Worm (Caenorhabditis elegans) whole organism, L4 larva: ENCODE data around the gene F18G5.6.

Experiments used
- D1046.2 ChIP-seq: fragments of 200-800 bp; sonication (Bioruptor generic); IDR thresholded peaks from 2 replicates; pipeline ENCODE4 v1.3.6; 2022; ENCODE audit warnings: missing genetic modification characterization, missing compliant biosample characterization
- Y5F2A.4 ChIP-seq: fragments of 200-800 bp; sonication (Bioruptor generic); optimal IDR thresholded peaks from 2 replicates; lab custom pipeline; 2018; ENCODE audit warnings: mild to moderate bottlenecking, missing genetic modification characterization, missing compliant biosample characterization
- ZK337.2 ChIP-seq: fragments of 200-800 bp; sonication (Bioruptor generic); IDR thresholded peaks from 2 replicates; pipeline ENCODE4 v1.3.6; 2022; ENCODE audit warnings: missing genetic modification reagents, missing genetic modification characterization, missing compliant biosample characterization
- aha-1 ChIP-seq: fragments of 150-350 bp; peaks from one replicate; lab custom pipeline; 2014; ENCODE audit warnings: missing biosample characterization, missing genetic modification characterization
- aly-2 ChIP-seq: sonication (generic microtip); optimal IDR thresholded peaks from 2 replicates; lab custom pipeline; 2018; ENCODE audit warnings: missing biosample characterization, missing genetic modification characterization
- ama-1 ChIP-seq: fragments of 150-350 bp; optimal IDR thresholded peaks from 2 replicates; lab custom pipeline; 2014; ENCODE audit warnings: inconsistent platforms, mixed read lengths
- ceh-32 ChIP-seq: sonication (generic microtip); optimal IDR thresholded peaks from 2 replicates; lab custom pipeline; 2016; ENCODE audit warnings: mild to moderate bottlenecking, missing genetic modification characterization, missing compliant biosample characterization; ENCODE audit not compliant: poor library complexity
- ceh-44 ChIP-seq: fragments of 200-800 bp; sonication (Bioruptor generic); IDR thresholded peaks from 2 replicates; pipeline ENCODE4 v1.3.6; 2022; ENCODE audit warnings: missing genetic modification reagents, missing genetic modification characterization, missing compliant biosample characterization
- ceh-62 ChIP-seq: sonication (generic microtip); optimal IDR thresholded peaks from 2 replicates; lab custom pipeline; 2017; ENCODE audit warnings: missing biosample characterization, missing genetic modification characterization
- cey-2 ChIP-seq: sonication (generic microtip); optimal IDR thresholded peaks from 3 replicates; lab custom pipeline; 2017; ENCODE audit warnings: missing genetic modification characterization, mild to moderate bottlenecking, missing compliant biosample characterization, antibody characterized with exemption, borderline replicate concordance; ENCODE audit not compliant: insufficient read depth
- ctbp-1 ChIP-seq: fragments of 200-800 bp; sonication (Bioruptor generic); IDR thresholded peaks from 2 replicates; pipeline ENCODE4 v1.3.6; 2022; ENCODE audit warnings: missing genetic modification reagents, missing genetic modification characterization, missing compliant biosample characterization
- daf-16 ChIP-seq, 3 experiments: sonication (generic microtip); optimal IDR thresholded peaks; 2 replicates each; lab custom pipeline; 2016 to 2017; ENCODE audit warnings: missing genetic modification characterization in 3 of 3, missing genetic modification reagents in 3 of 3, mild to moderate bottlenecking in 2 of 3, missing compliant biosample characterization in 2 of 3, missing biosample characterization in 1 of 3, moderate library complexity in 1 of 3
- daf-19 ChIP-seq: fragments of 200-800 bp; sonication (Bioruptor generic); conservative IDR thresholded peaks from 2 replicates; pipeline ENCODE4 v1.3.6; 2022; ENCODE audit warnings: missing genetic modification characterization, missing compliant biosample characterization
- daf-8 ChIP-seq: fragments of 200-800 bp; sonication (Bioruptor generic); IDR thresholded peaks from 2 replicates; pipeline ENCODE4 v1.3.6; 2022; ENCODE audit warnings: missing genetic modification characterization, missing compliant biosample characterization
- lim-7 ChIP-seq: fragments of 200-800 bp; sonication (Bioruptor generic); IDR thresholded peaks from 2 replicates; pipeline ENCODE4 v1.3.6; 2022; ENCODE audit warnings: missing genetic modification characterization, missing compliant biosample characterization
- mdt-29 ChIP-seq: fragments of 200-800 bp; sonication (Bioruptor generic); IDR thresholded peaks from 2 replicates; pipeline ENCODE4 v1.3.6; 2022; ENCODE audit warnings: missing genetic modification reagents, missing genetic modification characterization, missing compliant biosample characterization
- mep-1 ChIP-seq: fragments of 150-350 bp; sonication (generic microtip); optimal IDR thresholded peaks from 3 replicates; lab custom pipeline; 2014; ENCODE audit warnings: missing biosample characterization, missing genetic modification characterization
- mxl-2 ChIP-seq: fragments of 200-800 bp; sonication (Bioruptor generic); conservative IDR thresholded peaks from 2 replicates; pipeline ENCODE4 v1.3.6; 2022; ENCODE audit warnings: missing genetic modification reagents, missing genetic modification characterization, missing compliant biosample characterization
- nhr-102 ChIP-seq: sonication (generic microtip); optimal IDR thresholded peaks from 2 replicates; lab custom pipeline; 2016; ENCODE audit warnings: mild to moderate bottlenecking, missing genetic modification characterization, moderate library complexity, missing compliant biosample characterization
- nhr-11 ChIP-seq: fragments of 150-350 bp; optimal IDR thresholded peaks from 2 replicates; lab custom pipeline; 2014; ENCODE audit warnings: missing biosample characterization, missing genetic modification characterization
- nhr-111 ChIP-seq: fragments of 200-800 bp; sonication (Bioruptor generic); optimal IDR thresholded peaks from 2 replicates; lab custom pipeline; 2018; ENCODE audit warnings: mild to moderate bottlenecking, missing genetic modification characterization, missing compliant biosample characterization
- nhr-237 ChIP-seq: sonication (generic microtip); optimal IDR thresholded peaks from 2 replicates; lab custom pipeline; 2017; ENCODE audit warnings: missing biosample characterization, missing genetic modification characterization
- nhr-28 ChIP-seq: fragments of 150-350 bp; optimal IDR thresholded peaks from 2 replicates; lab custom pipeline; 2014; ENCODE audit warnings: missing biosample characterization, missing genetic modification characterization
- nhr-48 ChIP-seq: sonication (generic microtip); optimal IDR thresholded peaks from 2 replicates; lab custom pipeline; 2016; ENCODE audit warnings: mild to moderate bottlenecking, missing genetic modification characterization, missing compliant biosample characterization
- nhr-6 ChIP-seq: fragments of 150-350 bp; optimal IDR thresholded peaks from 2 replicates; lab custom pipeline; 2014; ENCODE audit warnings: missing biosample characterization, missing genetic modification characterization
- pqm-1 ChIP-seq: sonication (generic microtip); optimal IDR thresholded peaks from 2 replicates; lab custom pipeline; 2017; ENCODE audit warnings: missing biosample characterization, missing genetic modification characterization
- rbr-2 ChIP-seq: sonication (generic microtip); optimal IDR thresholded peaks from 2 replicates; lab custom pipeline; 2016; ENCODE audit warnings: missing genotype, missing genetic modification characterization, missing compliant biosample characterization
- sdz-12 ChIP-seq: fragments of 200-800 bp; sonication (Bioruptor generic); optimal IDR thresholded peaks from 2 replicates; lab custom pipeline; 2018; ENCODE audit warnings: mild to moderate bottlenecking, missing genetic modification characterization, missing compliant biosample characterization
- set-16 ChIP-seq: fragments of 200-800 bp; sonication (Bioruptor generic); IDR thresholded peaks from 2 replicates; pipeline ENCODE4 v1.3.6; 2022; ENCODE audit warnings: missing genetic modification reagents, missing genetic modification characterization, missing compliant biosample characterization
- snpc-1.2 ChIP-seq: fragments of 200-800 bp; sonication (Bioruptor generic); IDR thresholded peaks from 2 replicates; pipeline ENCODE4 v1.3.6; 2022; ENCODE audit warnings: missing genetic modification reagents, missing genetic modification characterization, missing compliant biosample characterization
- snpc-4 ChIP-seq: fragments of 150-350 bp; optimal IDR thresholded peaks from 2 replicates; lab custom pipeline; 2014; ENCODE audit warnings: missing biosample characterization, missing genetic modification characterization
- spr-1 ChIP-seq: sonication (generic microtip); optimal IDR thresholded peaks from 2 replicates; lab custom pipeline; 2016; ENCODE audit warnings: mild to moderate bottlenecking, missing genetic modification characterization, missing compliant biosample characterization
- tag-97 ChIP-seq: fragments of 200-800 bp; sonication (Bioruptor generic); IDR thresholded peaks from 2 replicates; pipeline ENCODE4 v1.3.6; 2022; ENCODE audit warnings: missing genetic modification characterization, missing compliant biosample characterization
- unc-130 ChIP-seq: sonication (generic microtip); optimal IDR thresholded peaks from 2 replicates; lab custom pipeline; 2016; ENCODE audit warnings: missing genetic modification reagents, missing genetic modification characterization, missing compliant biosample characterization
- unc-39 ChIP-seq: sonication (generic microtip); optimal IDR thresholded peaks from 2 replicates; lab custom pipeline; 2017; ENCODE audit warnings: missing biosample characterization, missing genetic modification characterization
- unc-62 ChIP-seq, 3 experiments: fragments of 150-350 bp in 1 of 3; sonication (generic microtip); optimal IDR thresholded peaks in 2 of 3; peaks in 1 of 3; 1 replicate in 1 of 3; 2 replicates in 2 of 3; lab custom pipeline; 2014 to 2017; ENCODE audit warnings: missing biosample characterization in 3 of 3, missing genetic modification characterization in 3 of 3, missing genetic modification reagents in 3 of 3, missing genotype in 1 of 3
- vab-7 ChIP-seq: fragments of 200-800 bp; sonication (Bioruptor generic); IDR thresholded peaks from 2 replicates; pipeline ENCODE4 v1.3.6; 2022; ENCODE audit warnings: missing genetic modification reagents, missing genetic modification characterization, missing compliant biosample characterization
- zag-1 ChIP-seq: fragments of 150-350 bp; optimal IDR thresholded peaks from 2 replicates; lab custom pipeline; 2014; ENCODE audit warnings: missing biosample characterization, missing genetic modification characterization

The F18G5.6 gene

ce11 chrX:9233805-9234204 lies 30.3 kb downstream of the F18G5.6 start (continued):
- TF ChIP-seq daf-16 (GFP tag; optimal IDR thresholded peaks at IDR 0.05; lab: Kevin White, UChicago) (no peak), daf-16 (tag; optimal IDR thresholded peaks at IDR 0.05; lab: Kevin White, UChicago) (no peak), ctbp-1 (GFP tag; lab: Robert Waterston, UW) (no peak), nhr-102 (peak; percentile 49), vab-7 (GFP tag; lab: Robert Waterston, UW) (no peak), unc-39 (tag; lab: Kevin White, UChicago) (no peak), daf-8 (no peak), nhr-6 (tag; lab: Kevin White, UChicago) (no peak), rbr-2 (no peak), aly-2 (tag; lab: Kevin White, UChicago) (no peak), Y5F2A.4 (peak; percentile 4)
- TF ChIP-seq, all 104 proteins: peak for 7

DNA sequence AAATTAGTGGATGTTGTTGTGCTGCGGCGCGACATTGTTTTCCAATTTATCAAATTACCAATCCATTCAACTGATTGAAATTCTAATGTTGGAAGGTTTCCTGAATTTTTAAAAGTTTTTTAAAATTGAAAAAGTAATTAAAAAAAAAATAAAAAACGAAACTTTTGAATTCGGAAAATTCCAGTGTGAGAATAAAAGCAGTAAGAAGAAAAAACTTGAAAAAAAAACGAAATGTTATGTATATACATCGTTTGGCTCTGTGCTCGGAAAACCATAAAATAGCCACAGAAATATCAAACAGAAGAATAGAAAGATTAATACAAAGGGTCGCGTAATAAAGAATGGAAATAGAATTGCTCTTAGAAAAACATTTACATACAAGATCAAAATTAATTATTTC lies 32.1 kb downstream of the F18G5.6 start, which contains the start of gene vav-1:
Gene vav-1, minus strand, starts transcription at position 101 of the 400 bp plus-strand sequence.
- TF ChIP-seq ama-1 (lab: Kevin White, UChicago) = no peak
- no peak for TF ChIP-seq tag-97
- TF ChIP-seq set-16 (GFP tag; lab: Robert Waterston, UW) = no peak
- no peak for TF ChIP-seq mxl-2 (GFP tag; lab: Robert Waterston, UW)
- TF ChIP-seq ZK337.2 (GFP tag; lab: Robert Waterston, UW) = no peak
- TF ChIP-seq mdt-29 (GFP tag; lab: Robert Waterston, UW) = no peak
- TF ChIP-seq nhr-237 (tag; lab: Kevin White, UChicago) = no peak
- no peak for TF ChIP-seq ceh-32
- no peak for TF ChIP-seq mep-1
- TF ChIP-seq sdz-12 (GFP tag; lab: Kevin White, UChicago) = no peak
- no peak for TF ChIP-seq nhr-111 (GFP tag; lab: Kevin White, UChicago)
- TF ChIP-seq nhr-11 (tag; lab: Kevin White, UChicago) = no peak
- TF ChIP-seq rbr-2 = no peak
- no peak for TF ChIP-seq spr-1 (tag; lab: Kevin White, UChicago)
- no peak for TF ChIP-seq aha-1 (tag; lab: Kevin White, UChicago)

ce11 chrX:9231556-9231955 lies 32.6 kb downstream of the F18G5.6 start:
- TF ChIP-seq snpc-4 (no peak), ceh-44 (GFP tag; lab: Robert Waterston, UW) (no peak), zag-1 (no peak), D1046.2 (GFP tag; lab: Robert Waterston, UW) (no peak), snpc-1.2 (GFP tag; lab: Robert Waterston, UW) (no peak), cey-2 (no peak), daf-16 (GFP tag; optimal IDR thresholded peaks at IDR 0.05; lab: Kevin White, UChicago) (no peak), daf-16 (tag; optimal IDR thresholded peaks at IDR 0.05; lab: Kevin White, UChicago) (peak; percentile 30), pqm-1 (tag; lab: Kevin White, UChicago) (peak; percentile 60), nhr-28 (tag; lab: Kevin White, UChicago) (peak; percentile 53), daf-19 (GFP tag; lab: Robert Waterston, UW) (no peak), rbr-2 (no peak), mdt-29 (GFP tag; lab: Robert Waterston, UW) (no peak), nhr-111 (GFP tag; lab: Kevin White, UChicago) (no peak), unc-62 (GFP tag; optimal IDR thresholded peaks at IDR 0.05 in 1 of 2; lab: Kevin White, UChicago) (peak in 1 of 2 experiments; percentile 78), unc-62 (tag; optimal IDR thresholded peaks at IDR 0.05; lab: Kevin White, UChicago) (no peak), ceh-62 (tag; lab: Kevin White, UChicago) (no peak), nhr-48 (tag; lab: Kevin White, UChicago) (no peak)

- TF ChIP-seq lim-7 (GFP tag; lab: Robert Waterston, UW) (no peak), set-16 (GFP tag; lab: Robert Waterston, UW) (no peak), aha-1 (tag; lab: Kevin White, UChicago) (peak; percentile 93), unc-130 (GFP tag; lab: Kevin White, UChicago) (no peak)
Measured at ce11 chrX:9230322-9230721, 33.8 kb downstream of the F18G5.6 start.
